Worm (Caenorhabditis elegans) whole organism, L3 larva: ENCODE measurements around the gene C35A5.4.

Experiments used
- R02D3.7 ChIP-seq: fragments of 150-350 bp; optimal IDR thresholded peaks from 2 replicates; lab custom pipeline; 2014; ENCODE audit warnings: missing biosample characterization, missing genetic modification characterization
- egl-27 ChIP-seq: sonication (generic microtip); optimal IDR thresholded peaks from 4 replicates; lab custom pipeline; 2017; ENCODE audit warnings: missing biosample characterization, missing genetic modification reagents, missing genetic modification characterization
- nhr-25 ChIP-seq: sonication (generic microtip); optimal IDR thresholded peaks from 2 replicates; lab custom pipeline; 2017; ENCODE audit warnings: missing biosample characterization, missing genetic modification characterization
- nhr-67 ChIP-seq: fragments of 150-350 bp; optimal IDR thresholded peaks from 2 replicates; lab custom pipeline; 2014; ENCODE audit warnings: missing biosample characterization, missing genetic modification characterization
- nhr-76 ChIP-seq: fragments of 150-350 bp; sonication (generic microtip); optimal IDR thresholded peaks from 5 replicates; lab custom pipeline; 2014; ENCODE audit warnings: missing biosample characterization, missing genetic modification characterization
- pha-4 ChIP-seq: fragments of 150-350 bp; optimal IDR thresholded peaks from 2 replicates; lab custom pipeline; 2014; ENCODE audit warnings: missing biosample characterization, missing genetic modification reagents, missing genetic modification characterization
- pqm-1 ChIP-seq: fragments of 150-350 bp; optimal IDR thresholded peaks from 2 replicates; lab custom pipeline; 2017; ENCODE audit warnings: missing biosample characterization, missing genetic modification characterization, inconsistent platforms
- skn-1 ChIP-seq: fragments of 150-350 bp; optimal IDR thresholded peaks from 2 replicates; lab custom pipeline; 2014; ENCODE audit warnings: missing biosample characterization, missing genetic modification characterization
- unc-39 ChIP-seq: sonication (generic microtip); optimal IDR thresholded peaks from 4 replicates; lab custom pipeline; 2017; ENCODE audit warnings: missing biosample characterization, missing genetic modification characterization
- zag-1 ChIP-seq: fragments of 150-350 bp; optimal IDR thresholded peaks from 2 replicates; lab custom pipeline; 2014; ENCODE audit warnings: missing biosample characterization, missing genetic modification characterization

- no peak for TF ChIP-seq egl-27
- no peak for TF ChIP-seq R02D3.7 (tag; lab: Kevin White, UChicago)
- TF ChIP-seq nhr-76 (tag; lab: Kevin White, UChicago) = no peak
- no peak for TF ChIP-seq nhr-25
- no peak for TF ChIP-seq nhr-67 (tag; lab: Kevin White, UChicago)
- no peak for TF ChIP-seq zag-1 (tag; lab: Kevin White, UChicago)
- no peak for TF ChIP-seq skn-1
- no peak for TF ChIP-seq pqm-1 (tag; lab: Kevin White, UChicago)
- TF ChIP-seq unc-39 (tag; lab: Kevin White, UChicago) = no peak
- no peak for TF ChIP-seq pha-4 (tag; lab: Kevin White, UChicago)
Observed at ce11 chrV:10514271-10514670, 17.4 kb downstream of the C35A5.4 start, which contains the start of gene dmsr-8.
